Worm (Caenorhabditis elegans): ENCODE measurements around the gene gst-13.

The gst-13 gene

DNA sequence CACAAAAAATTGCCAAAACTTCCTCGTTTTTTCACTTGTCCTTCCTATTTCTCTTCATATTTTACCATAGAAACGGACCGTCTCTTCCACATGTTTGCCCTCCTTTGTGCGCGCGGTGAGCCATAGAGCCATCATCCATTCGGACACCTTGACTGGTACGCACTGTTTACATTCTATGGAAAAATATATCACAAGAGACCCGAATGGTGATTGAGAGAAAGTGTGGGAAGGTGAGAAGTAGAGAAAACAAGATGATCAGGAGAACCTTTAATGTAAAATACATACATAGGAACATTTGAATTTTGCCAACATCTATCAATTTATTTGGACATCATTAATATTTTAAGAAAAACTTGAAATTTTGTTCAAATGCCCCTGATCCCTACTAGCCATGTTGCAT lies 45.3 kb upstream of the gst-13 start:
- no peak for TF ChIP-seq ctbp-1 (GFP tag; IDR thresholded peaks at IDR 0.05)
- TF ChIP-seq ces-1 (GFP tag; optimal IDR thresholded peaks at IDR 0.05), result no peak
- TF ChIP-seq zag-1 (tag; optimal IDR thresholded peaks at IDR 0.05), result no peak
- TF ChIP-seq lin-13 (GFP tag; optimal IDR thresholded peaks at IDR 0.05), result no peak
- TF ChIP-seq unc-62 (GFP tag; optimal IDR thresholded peaks at IDR 0.05 in 1 of 2), result peak in 1 of 2 experiments; percentile 58
- TF ChIP-seq unc-62 (tag; optimal IDR thresholded peaks at IDR 0.05), result no peak
- no peak for TF ChIP-seq pha-4 (GFP tag; IDR thresholded peaks at IDR 0.05)
- TF ChIP-seq pha-4 (tag; optimal IDR thresholded peaks at IDR 0.05), result peak; percentile 87
- TF ChIP-seq nhr-6 (tag; optimal IDR thresholded peaks at IDR 0.05), result peak; percentile 29
- no peak for TF ChIP-seq arid-1 (GFP tag; conservative IDR thresholded peaks at IDR 0.05)
- TF ChIP-seq unc-39 (tag; optimal IDR thresholded peaks at IDR 0.05), result no peak
- TF ChIP-seq mep-1 (tag; optimal IDR thresholded peaks at IDR 0.05), result no peak
- no peak for TF ChIP-seq nhr-237 (tag; optimal IDR thresholded peaks at IDR 0.05)
- TF ChIP-seq fos-1 (tag; optimal IDR thresholded peaks at IDR 0.05), result no peak

DNA sequence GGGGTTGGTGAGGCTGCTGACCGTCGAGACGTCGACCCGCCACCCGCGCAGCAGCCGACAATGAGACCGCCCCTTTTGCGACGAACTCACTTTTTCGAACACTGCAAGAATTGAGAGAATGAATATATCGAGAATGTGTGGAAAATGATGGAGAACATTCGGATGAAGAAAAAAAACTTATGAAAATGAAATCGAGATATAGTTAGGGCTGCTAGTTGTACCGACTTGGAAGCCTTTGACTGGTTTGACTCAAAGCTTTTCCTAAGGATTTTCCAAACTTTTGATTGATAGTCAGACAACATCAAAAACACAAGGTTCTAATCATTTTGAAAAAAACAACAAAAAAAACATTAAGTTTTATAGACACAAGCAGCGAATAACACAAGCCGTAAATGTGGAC lies 42.9 kb upstream of the gst-13 start, which contains the start of gene sym-2:
TSS of gene sym-2 (minus strand) at position 101 of the 400 bp plus-strand sequence.
- TF ChIP-seq daf-8 (GFP tag; IDR thresholded peaks at IDR 0.05) (no peak), lin-39 (tag; optimal IDR thresholded peaks at IDR 0.05) (no peak), T20F7.1 (GFP tag; optimal IDR thresholded peaks at IDR 0.05) (no peak), lin-13 (GFP tag; optimal IDR thresholded peaks at IDR 0.05) (no peak), hlh-30 (tag; optimal IDR thresholded peaks at IDR 0.05; ENCODE audit: insufficient read depth) (no peak), F26F4.8 (GFP tag; conservative IDR thresholded peaks at IDR 0.05) (no peak), aly-2 (tag; optimal IDR thresholded peaks at IDR 0.05) (no peak), nhr-10 (tag; optimal IDR thresholded peaks at IDR 0.05) (no peak), duxl-1 (tag; optimal IDR thresholded peaks at IDR 0.05; ENCODE audit: poor library complexity) (no peak), php-3 (GFP tag; IDR thresholded peaks at IDR 0.05) (no peak), fkh-10 (GFP tag; optimal IDR thresholded peaks at IDR 0.05) (no peak), nhr-102 (tag; optimal IDR thresholded peaks at IDR 0.05) (no peak), ceh-82 (tag; optimal IDR thresholded peaks at IDR 0.05) (no peak), hif-1 (tag; optimal IDR thresholded peaks at IDR 0.05) (no peak), egl-43 (GFP tag; IDR thresholded peaks at IDR 0.05) (no peak), dmd-6 (GFP tag; IDR thresholded peaks at IDR 0.05) (no peak)

DNA sequence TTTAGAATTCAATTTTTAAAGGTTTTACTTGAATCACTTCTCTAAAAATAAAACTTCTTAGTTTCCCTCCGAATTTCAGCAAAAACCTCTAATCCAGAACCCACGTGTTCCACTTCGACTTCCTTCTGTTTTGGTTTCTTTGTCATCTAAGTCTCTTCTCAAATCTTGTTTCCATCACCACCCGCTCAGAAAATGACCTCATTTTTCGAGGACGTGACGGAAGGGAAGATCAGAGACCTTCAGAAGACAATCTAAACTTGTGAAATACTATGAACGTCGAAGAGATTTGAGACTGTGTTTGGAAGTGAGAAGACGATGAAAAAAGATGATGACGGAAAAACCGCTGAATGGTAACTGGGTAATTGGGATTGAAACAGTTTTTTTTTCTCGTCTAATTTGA lies 41.6 kb upstream of the gst-13 start:
- peak; percentile 34 for TF ChIP-seq nhr-25 (tag; optimal IDR thresholded peaks at IDR 0.05; ENCODE audit: borderline replicate concordance, insufficient read depth)
- no peak for TF ChIP-seq gei-8 (GFP tag; optimal IDR thresholded peaks at IDR 0.05)
- TF ChIP-seq ceh-44 (GFP tag; IDR thresholded peaks at IDR 0.05), result no peak
- peak; percentile 11 for TF ChIP-seq hlh-30 (tag; optimal IDR thresholded peaks at IDR 0.05; ENCODE audit: insufficient read depth)
- TF ChIP-seq madf-5 (GFP tag; IDR thresholded peaks at IDR 0.05), result no peak
- no peak for TF ChIP-seq nhr-77 (tag; optimal IDR thresholded peaks at IDR 0.05)
- no peak for TF ChIP-seq nhr-6 (tag; optimal IDR thresholded peaks at IDR 0.05)
- no peak for TF ChIP-seq nhr-11 (tag; optimal IDR thresholded peaks at IDR 0.05)
- TF ChIP-seq nhr-111 (GFP tag; optimal IDR thresholded peaks at IDR 0.05), result no peak
- no peak for TF ChIP-seq F44E2.7 (GFP tag; IDR thresholded peaks at IDR 0.05)
- no peak for TF ChIP-seq Y75B8A.6 (GFP tag; IDR thresholded peaks at IDR 0.05)
- TF ChIP-seq unc-130 (GFP tag; optimal IDR thresholded peaks at IDR 0.05), result no peak
- TF ChIP-seq tra-1 (GFP tag; IDR thresholded peaks at IDR 0.05), result no peak
- TF ChIP-seq lim-7 (GFP tag; IDR thresholded peaks at IDR 0.05), result no peak
- TF ChIP-seq mxl-3 (GFP tag; optimal IDR thresholded peaks at IDR 0.05), result peak; percentile 73
- TF ChIP-seq unc-62 (GFP tag; optimal IDR thresholded peaks at IDR 0.05 in 1 of 2), result no peak
- no peak for TF ChIP-seq unc-62 (tag; optimal IDR thresholded peaks at IDR 0.05)
- peak in 1 of 2 experiments; percentile 48 for TF ChIP-seq mdl-1 (tag; optimal IDR thresholded peaks at IDR 0.05)
- TF ChIP-seq lin-38 (GFP tag; IDR thresholded peaks at IDR 0.05), result no peak
- no peak for TF ChIP-seq D1046.2 (GFP tag; IDR thresholded peaks at IDR 0.05)
- TF ChIP-seq hmg-1.1 (GFP tag; IDR thresholded peaks at IDR 0.05), result no peak
- no peak for TF ChIP-seq egl-27 (tag; optimal IDR thresholded peaks at IDR 0.05)
- TF ChIP-seq hlh-11 (tag; optimal IDR thresholded peaks at IDR 0.05), result no peak
- TF ChIP-seq mdt-29 (GFP tag; IDR thresholded peaks at IDR 0.05), result no peak
- TF ChIP-seq lin-1 (GFP tag; IDR thresholded peaks at IDR 0.05), result no peak

Measured in whole organism, L4 larva.